Fruit fly (Drosophila melanogaster) whole organism, embryonic: ENCODE data around the gene CG32459.

Experiments
- Atf6 ChIP-seq: fragments of 200-800 bp; sonication (Bioruptor generic); IDR thresholded peaks from 2 replicates; pipeline ENCODE4 v1.3.6; 2022; ENCODE audit warnings: missing biosample characterization, missing genetic modification characterization
- Awh ChIP-seq: fragments of 200-800 bp; sonication (Bioruptor generic); IDR thresholded peaks from 2 replicates; pipeline ENCODE4, ENCODE4 v1.3.6; 2022; ENCODE audit warnings: missing biosample characterization, missing genetic modification characterization
- Bdp1 ChIP-seq: fragments of 200-800 bp; sonication (Bioruptor generic); optimal IDR thresholded peaks from 3 replicates; lab custom pipeline; 2016; ENCODE audit warnings: missing biosample characterization, missing genetic modification characterization
- CG11723 ChIP-seq: fragments of 200-800 bp; sonication (Bioruptor generic); optimal IDR thresholded peaks from 2 replicates; lab custom pipeline; 2017; ENCODE audit warnings: missing biosample characterization, mild to moderate bottlenecking, missing genetic modification characterization
- CG12219 ChIP-seq: fragments of 200-800 bp; sonication (Bioruptor generic); optimal IDR thresholded peaks from 3 replicates; lab custom pipeline; 2018; ENCODE audit warnings: missing biosample characterization, mild to moderate bottlenecking, missing genetic modification characterization
- CG17186 ChIP-seq: fragments of 200-800 bp; sonication (Bioruptor generic); optimal IDR thresholded peaks from 3 replicates; lab custom pipeline; 2017; ENCODE audit warnings: missing biosample characterization, missing genetic modification reagents, missing genetic modification characterization
- CG17359 ChIP-seq: fragments of 200-800 bp; sonication (Bioruptor generic); optimal IDR thresholded peaks from 3 replicates; lab custom pipeline; 2018; ENCODE audit warnings: missing biosample characterization, mild to moderate bottlenecking, missing genetic modification characterization, moderate library complexity
- CG3065 ChIP-seq: fragments of 200-800 bp; sonication (Bioruptor generic); optimal IDR thresholded peaks from 2 replicates; lab custom pipeline; 2016; ENCODE audit warnings: missing biosample characterization, missing genetic modification characterization
- CG31224 ChIP-seq: fragments of 200-800 bp; sonication (Bioruptor generic); IDR thresholded peaks from 2 replicates; pipeline ENCODE4 v1.3.6; 2022; ENCODE audit warnings: missing biosample characterization, missing genetic modification characterization
- CG34422 ChIP-seq: fragments of 200-800 bp; sonication (Bioruptor generic); IDR thresholded peaks from 3 replicates; pipeline ENCODE4 v1.3.6; 2022; ENCODE audit warnings: missing biosample characterization, missing genetic modification characterization
- CG4617 ChIP-seq: fragments of 200-800 bp; sonication (Bioruptor generic); optimal IDR thresholded peaks from 3 replicates; lab custom pipeline; 2016; ENCODE audit warnings: missing biosample characterization, missing genetic modification characterization, borderline replicate concordance
- CG6683 ChIP-seq: fragments of 200-800 bp; sonication (Bioruptor generic); optimal IDR thresholded peaks from 2 replicates; lab custom pipeline; 2017; ENCODE audit warnings: missing biosample characterization, mild to moderate bottlenecking, missing genetic modification characterization, missing genetic modification reagents
- CG6813 ChIP-seq: fragments of 200-800 bp; sonication (Bioruptor generic); optimal IDR thresholded peaks from 2 replicates; lab custom pipeline; 2017; ENCODE audit warnings: missing biosample characterization, missing genetic modification characterization, mild to moderate bottlenecking, moderate library complexity, missing genetic modification reagents
- CG7372 ChIP-seq: fragments of 200-800 bp; sonication (Bioruptor generic); IDR thresholded peaks from 2 replicates; pipeline ENCODE4 v1.3.6; 2022; ENCODE audit warnings: missing biosample characterization, missing genetic modification characterization
- CG8388 ChIP-seq: fragments of 200-800 bp; sonication (Bioruptor generic); optimal IDR thresholded peaks from 2 replicates; lab custom pipeline; 2019; ENCODE audit warnings: missing biosample characterization, mild to moderate bottlenecking, missing genetic modification characterization, moderate library complexity
- CG8478 ChIP-seq: fragments of >200 bp; optimal IDR thresholded peaks from 2 replicates; lab custom pipeline; 2018
- CkIIα-i1 ChIP-seq: fragments of 200-800 bp; sonication (Bioruptor generic); IDR thresholded peaks from 2 replicates; pipeline ENCODE4 v1.3.6; 2022; ENCODE audit warnings: missing biosample characterization, missing genetic modification characterization
- Dek ChIP-seq: fragments of 200-800 bp; sonication (Bioruptor generic); optimal IDR thresholded peaks from 3 replicates; lab custom pipeline; 2019; ENCODE audit warnings: missing biosample characterization, mild to moderate bottlenecking, missing genetic modification characterization, moderate library complexity
- Dref ChIP-seq: fragments of 200-800 bp; sonication (Bioruptor generic); IDR thresholded peaks from 2 replicates; pipeline ENCODE4 v1.3.6; 2022; ENCODE audit warnings: missing biosample characterization, missing genetic modification characterization
- Eip74EF ChIP-seq, 2 experiments: fragments of 200-800 bp in 1 of 2; fragments of >200 bp in 1 of 2; sonication (Bioruptor generic) in 1 of 2; optimal IDR thresholded peaks; 2 replicates each; lab custom pipeline; 2017 to 2019; ENCODE audit warnings: missing biosample characterization in 2 of 2, missing genetic modification characterization in 2 of 2, mild to moderate bottlenecking in 1 of 2, moderate library complexity in 1 of 2
- Fer1 ChIP-seq: fragments of 200-800 bp; sonication (Bioruptor generic); optimal IDR thresholded peaks from 2 replicates; lab custom pipeline; 2017; ENCODE audit warnings: missing biosample characterization, mild to moderate bottlenecking, missing genetic modification characterization
- Fer3 ChIP-seq: fragments of 200-800 bp; sonication (Bioruptor generic); optimal IDR thresholded peaks from 2 replicates; lab custom pipeline; 2018; ENCODE audit warnings: missing biosample characterization, mild to moderate bottlenecking, missing genetic modification characterization, moderate library complexity
- Lhr ChIP-seq: fragments of 200-800 bp; sonication (Bioruptor generic); optimal IDR thresholded peaks from 3 replicates; lab custom pipeline; 2017; ENCODE audit warnings: mild to moderate bottlenecking, missing biosample characterization, missing genetic modification reagents, missing genetic modification characterization
- Lim3 ChIP-seq: fragments of 200-800 bp; sonication (Bioruptor generic); IDR thresholded peaks from 2 replicates; pipeline ENCODE4 v1.3.6; 2022; ENCODE audit warnings: missing biosample characterization, missing genetic modification characterization
- Mes4 ChIP-seq: fragments of 200-800 bp; sonication (Bioruptor generic); optimal IDR thresholded peaks from 2 replicates; lab custom pipeline; 2016; ENCODE audit warnings: missing biosample characterization, missing genetic modification characterization
- Oaz ChIP-seq: fragments of 200-800 bp; sonication (Bioruptor generic); IDR thresholded peaks from 2 replicates; pipeline ENCODE4 v1.3.6; 2022; ENCODE audit warnings: missing biosample characterization, missing genetic modification characterization
- Scr ChIP-seq: fragments of 200-800 bp; sonication (Bioruptor generic); IDR thresholded peaks from 2 replicates; pipeline ENCODE4 v1.3.6; 2022; ENCODE audit warnings: missing biosample characterization, missing genetic modification characterization; ENCODE audit not compliant: partially characterized antibody
- Side ChIP-seq: fragments of 200-800 bp; sonication (Bioruptor generic); optimal IDR thresholded peaks from 2 replicates; lab custom pipeline; 2016; ENCODE audit warnings: missing biosample characterization, missing genetic modification characterization
- Ssrp ChIP-seq: fragments of 200-800 bp; sonication (Bioruptor generic); optimal IDR thresholded peaks from 2 replicates; lab custom pipeline; 2018; ENCODE audit warnings: missing biosample characterization, mild to moderate bottlenecking, missing genetic modification characterization, moderate library complexity
- ab ChIP-seq: fragments of 200-800 bp; sonication (Bioruptor generic); optimal IDR thresholded peaks from 2 replicates; lab custom pipeline; 2016; ENCODE audit warnings: missing biosample characterization, missing genetic modification characterization
- al ChIP-seq: fragments of 200-800 bp; sonication (Bioruptor generic); IDR thresholded peaks from 2 replicates; pipeline ENCODE4 v1.3.6; 2022; ENCODE audit warnings: missing biosample characterization, missing genetic modification characterization
- ap ChIP-seq: fragments of 200-800 bp; sonication (Bioruptor generic); IDR thresholded peaks from 2 replicates; pipeline ENCODE4 v1.3.6; 2022; ENCODE audit warnings: missing biosample characterization, missing genetic modification characterization
- cato ChIP-seq: fragments of 200-800 bp; sonication (Bioruptor generic); optimal IDR thresholded peaks from 2 replicates; lab custom pipeline; 2016; ENCODE audit warnings: missing biosample characterization, missing genetic modification characterization, borderline replicate concordance
- chn ChIP-seq: fragments of 200-800 bp; sonication (Bioruptor generic); optimal IDR thresholded peaks from 2 replicates; lab custom pipeline; 2016; ENCODE audit warnings: missing biosample characterization, missing genetic modification characterization
- crc ChIP-seq: fragments of 200-800 bp; sonication (Bioruptor generic); optimal IDR thresholded peaks from 2 replicates; lab custom pipeline; 2016; ENCODE audit warnings: missing biosample characterization, missing genetic modification characterization
- dimm ChIP-seq: fragments of 200-800 bp; sonication (Bioruptor generic); IDR thresholded peaks from 2 replicates; pipeline ENCODE4 v1.3.6; 2022; ENCODE audit warnings: missing biosample characterization, missing genetic modification characterization
- gsb-n ChIP-seq: fragments of 200-800 bp; sonication (Bioruptor generic); optimal IDR thresholded peaks from 3 replicates; lab custom pipeline; 2018; ENCODE audit warnings: missing biosample characterization, mild to moderate bottlenecking, missing genetic modification characterization
- gt ChIP-seq: fragments of 200-800 bp; sonication (Bioruptor generic); IDR thresholded peaks from 2 replicates; pipeline ENCODE4 v1.3.6; 2022; ENCODE audit warnings: missing biosample characterization, missing genetic modification characterization
- hbn ChIP-seq: fragments of 200-800 bp; sonication (Bioruptor generic); IDR thresholded peaks from 2 replicates; pipeline ENCODE4 v1.3.6; 2022; ENCODE audit warnings: missing biosample characterization, missing genetic modification characterization; ENCODE audit not compliant: partially characterized antibody
- lbe ChIP-seq: fragments of 200-800 bp; sonication (Bioruptor generic); optimal IDR thresholded peaks from 2 replicates; lab custom pipeline; 2016; ENCODE audit warnings: missing biosample characterization, mild to moderate bottlenecking, missing genetic modification characterization
- lola ChIP-seq, 3 experiments: fragments of >200 bp in 2 of 3; fragments of 200-800 bp in 1 of 3; sonication (Bioruptor generic) in 1 of 3; optimal IDR thresholded peaks; 2 replicates each; lab custom pipeline; 2017 to 2019; ENCODE audit warnings: missing biosample characterization in 3 of 3, missing genetic modification characterization in 3 of 3, mild to moderate bottlenecking in 1 of 3, moderate library complexity in 1 of 3
- mld ChIP-seq: fragments of 200-800 bp; sonication (Bioruptor generic); IDR thresholded peaks from 3 replicates; pipeline ENCODE4 v1.3.6; 2022; ENCODE audit warnings: missing biosample characterization, missing genetic modification characterization; ENCODE audit not compliant: partially characterized antibody
- nerfin-2 ChIP-seq: fragments of 200-800 bp; sonication (Bioruptor generic); IDR thresholded peaks from 2 replicates; pipeline ENCODE4 v1.3.6; 2022; ENCODE audit warnings: missing biosample characterization, missing genetic modification characterization; ENCODE audit not compliant: partially characterized antibody
- pho ChIP-seq: fragments of 200-800 bp; sonication (Bioruptor generic); optimal IDR thresholded peaks from 2 replicates; lab custom pipeline; 2016; ENCODE audit warnings: missing biosample characterization, missing genetic modification characterization
- repo ChIP-seq: fragments of 200-800 bp; sonication (Bioruptor generic); optimal IDR thresholded peaks from 2 replicates; lab custom pipeline; 2016; ENCODE audit warnings: missing biosample characterization, missing genetic modification characterization
- ro ChIP-seq: fragments of 200-800 bp; sonication (Bioruptor generic); IDR thresholded peaks from 2 replicates; pipeline ENCODE4 v1.3.6; 2022; ENCODE audit warnings: missing biosample characterization, missing genetic modification characterization
- sd ChIP-seq: fragments of 200-800 bp; sonication (Bioruptor generic); optimal IDR thresholded peaks from 3 replicates; lab custom pipeline; 2018; ENCODE audit warnings: missing biosample characterization, mild to moderate bottlenecking, missing genetic modification characterization, moderate library complexity
- slbo ChIP-seq: fragments of 200-800 bp; sonication (Bioruptor generic); IDR thresholded peaks from 2 replicates; pipeline ENCODE4 v1.3.6; 2022; ENCODE audit warnings: missing biosample characterization, missing genetic modification characterization
- sob ChIP-seq: fragments of 200-800 bp; sonication (Bioruptor generic); IDR thresholded peaks from 2 replicates; pipeline ENCODE4 v1.3.6; 2022; ENCODE audit warnings: missing biosample characterization, missing genetic modification characterization
- vnd ChIP-seq: fragments of 200-800 bp; sonication (Bioruptor generic); IDR thresholded peaks from 3 replicates; pipeline ENCODE4 v1.3.6; 2022; ENCODE audit warnings: missing biosample characterization, missing genetic modification characterization; ENCODE audit not compliant: partially characterized antibody
- zf30C ChIP-seq: fragments of 200-800 bp; sonication (Bioruptor generic); optimal IDR thresholded peaks from 3 replicates; lab custom pipeline; 2018; ENCODE audit warnings: missing biosample characterization, mild to moderate bottlenecking, missing genetic modification characterization

The CG32459 gene

dm6 chr3L:22847679-22848118 lies 8.2 kb downstream of the CG32459 start (continued):
- TF ChIP-seq CG7372 (no peak), ro (GFP tag; lab: Robert Waterston, UW) (no peak), hbn (peak; percentile 62; the same call in 1 of the 2 replicates), Ssrp (no peak), Bdp1 (peak; percentile 99), Atf6 (GFP tag; lab: Robert Waterston, UW) (no peak), Eip74EF (GFP tag; optimal IDR thresholded peaks at IDR 0.05; lab: Kevin White, UChicago) (no peak), CkIIα-i1 (GFP tag; lab: Robert Waterston, UW) (no peak), Oaz (GFP tag; lab: Robert Waterston, UW) (no peak), sob (GFP tag; lab: Robert Waterston, UW) (peak; percentile 33; the same call in 1 of the 2 replicates), CG17186 (no peak), ab (no peak), CG8478 (lab: Kevin White, UChicago) (no peak), Lhr (no peak), crc (GFP tag; lab: Kevin White, UChicago) (no peak), CG12219 (GFP tag; lab: Kevin White, UChicago) (no peak), CG34422 (GFP tag; lab: Robert Waterston, UW) (no peak), vnd (peak; percentile 84), gsb-n (tag; lab: Kevin White, UChicago) (no peak), Lim3 (GFP tag; lab: Robert Waterston, UW) (no peak), CG3065 (GFP tag; lab: Kevin White, UChicago) (no peak), Scr (GFP tag; lab: Robert Waterston, UW) (peak; percentile 81), CG8388 (peak; percentile 0), Dek (no peak), chn (no peak), CG17359 (tag; lab: Kevin White, UChicago) (no peak), pho (GFP tag; lab: Kevin White, UChicago) (no peak), mld (peak; percentile 97), lbe (GFP tag; lab: Kevin White, UChicago) (no peak), repo (GFP tag; lab: Kevin White, UChicago) (no peak), CG6813 (GFP tag; lab: Kevin White, UChicago) (peak; percentile 42), Awh (GFP tag; lab: Robert Waterston, UW) (no peak), nerfin-2 (peak; percentile 94), Fer1 (no peak), gt (GFP tag; lab: Robert Waterston, UW) (no peak), CG11723 (no peak), Dref (GFP tag; lab: Robert Waterston, UW) (no peak), Side (GFP tag; lab: Kevin White, UChicago) (no peak), slbo (GFP tag; lab: Robert Waterston, UW) (no peak), CG6683 (GFP tag; lab: Kevin White, UChicago) (no peak), al (GFP tag; lab: Robert Waterston, UW) (no peak), ap (GFP tag; lab: Robert Waterston, UW) (no peak), CG31224 (GFP tag; lab: Robert Waterston, UW) (no peak), Fer3 (tag; lab: Kevin White, UChicago) (no peak), CG4617 (GFP tag; lab: Kevin White, UChicago) (no peak), sd (tag; lab: Kevin White, UChicago) (no peak), cato (GFP tag; lab: Kevin White, UChicago) (no peak), zf30C (GFP tag; lab: Kevin White, UChicago) (no peak), lola (GFP tag; optimal IDR thresholded peaks at IDR 0.05; lab: Kevin White, UChicago) (no peak), dimm (GFP tag; lab: Robert Waterston, UW) (no peak), Mes4 (no peak)
